Fruit fly (Drosophila melanogaster): ENCODE data around the gene Tif-IA.

DNA sequence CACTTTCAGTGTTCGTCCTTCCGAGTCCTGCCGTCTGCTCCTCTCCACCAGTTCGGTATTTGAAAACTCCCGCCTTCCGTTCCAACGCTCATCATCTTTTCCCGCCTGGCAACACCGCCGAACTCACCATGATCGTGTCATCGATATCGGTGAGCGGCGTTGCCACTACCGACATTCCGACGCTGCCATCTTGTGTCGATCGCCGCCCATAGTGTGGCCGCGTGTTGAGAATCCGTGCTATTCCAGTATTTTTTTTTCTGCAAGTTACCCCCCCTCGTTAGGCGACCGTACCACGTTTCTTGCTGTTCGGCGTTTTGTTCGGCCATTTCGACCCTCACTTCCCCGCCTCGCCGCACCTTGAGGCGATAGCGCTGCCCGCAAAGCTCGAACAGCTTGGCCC, 11.4 kb downstream of the Tif-IA start:
- TF ChIP-seq Sp1 (GFP tag; optimal IDR thresholded peaks at IDR 0.05): no peak
- no peak for TF ChIP-seq Dfd (GFP tag; optimal IDR thresholded peaks at IDR 0.05)
- no peak for TF ChIP-seq Mio (GFP tag; optimal IDR thresholded peaks at IDR 0.05)
- no peak for TF ChIP-seq pan (optimal IDR thresholded peaks at IDR 0.05)
- TF ChIP-seq OdsH (GFP tag; optimal IDR thresholded peaks at IDR 0.05): no peak
- TF ChIP-seq brk (GFP tag; optimal IDR thresholded peaks at IDR 0.05): no peak
- TF ChIP-seq Hr78 (GFP tag; optimal IDR thresholded peaks at IDR 0.05): no peak
- no peak for TF ChIP-seq Dif (GFP tag; optimal IDR thresholded peaks at IDR 0.05; ENCODE audit: partially characterized antibody)
- no peak for TF ChIP-seq CG32264 (GFP tag; optimal IDR thresholded peaks at IDR 0.05)
